Worm (Caenorhabditis elegans): ENCODE measurements around the gene ndab-2.

The ndab-2 gene

DNA sequence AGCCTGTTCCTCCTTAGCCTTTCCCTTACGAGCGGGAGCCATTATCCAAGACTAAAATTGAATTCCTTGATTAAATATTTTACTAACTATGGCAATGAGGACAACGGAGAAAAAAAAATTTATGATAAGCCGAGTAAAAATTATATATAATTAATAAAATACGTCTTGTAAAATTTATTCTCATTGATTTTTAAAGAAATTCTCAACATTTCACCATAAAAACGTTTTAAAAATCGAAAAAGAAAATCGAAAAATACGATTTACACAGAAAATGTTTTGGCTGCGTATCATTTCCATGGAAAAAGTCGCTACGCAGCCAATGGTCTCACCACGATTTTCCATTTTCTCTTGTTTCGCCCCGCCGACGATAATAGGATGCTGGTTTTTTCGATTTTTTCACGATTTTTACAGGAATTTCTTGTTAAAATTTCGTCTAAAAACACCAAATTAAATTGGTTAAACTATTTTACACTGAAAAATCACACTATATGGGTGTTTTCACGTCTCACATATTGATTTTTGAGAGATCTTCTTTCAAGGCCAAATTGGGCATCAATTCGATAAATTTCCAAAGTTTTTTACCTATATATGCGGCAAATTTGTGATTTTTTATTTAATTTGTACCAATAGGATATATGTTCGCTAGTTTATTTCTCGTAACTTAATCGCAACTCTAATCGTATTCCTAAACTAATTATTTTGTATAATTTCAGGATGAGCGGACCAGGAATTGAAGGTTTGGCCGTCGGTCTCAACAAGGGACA lies 832 bp upstream of the ndab-2 start, which contains the start of the genes rps-14 and rpl-36 (continued):
- TF ChIP-seq hmg-1.1 (GFP tag; IDR thresholded peaks at IDR 0.05) = peak; percentile 62; the same call in 1 of the 2 replicates
- no peak for TF ChIP-seq zip-11 (GFP tag; IDR thresholded peaks at IDR 0.05)
- TF ChIP-seq zfp-2 (tag; optimal IDR thresholded peaks at IDR 0.05) = peak; percentile 95
- peak; percentile 86 for TF ChIP-seq nhr-6 (tag; optimal IDR thresholded peaks at IDR 0.05)
- no peak for TF ChIP-seq Y5F2A.4 (GFP tag; optimal IDR thresholded peaks at IDR 0.05)
- no peak for TF ChIP-seq ceh-44 (GFP tag; IDR thresholded peaks at IDR 0.05)

ce11 chrIII:7181822-7182221 lies 1.3 kb downstream of the ndab-2 start, which contains the start of gene epg-4:
TSS of gene epg-4 (plus strand) at chrIII:7182167.
- TF ChIP-seq nhr-28 (tag; optimal IDR thresholded peaks at IDR 0.05) (peak; percentile 52), lin-15B (tag; optimal IDR thresholded peaks at IDR 0.05) (no peak), lir-3 (tag; optimal IDR thresholded peaks at IDR 0.05) (no peak), lin-39 (tag; optimal IDR thresholded peaks at IDR 0.05) (no peak), D1046.2 (GFP tag; IDR thresholded peaks at IDR 0.05) (no peak), lin-38 (GFP tag; IDR thresholded peaks at IDR 0.05) (peak; percentile 75), hlh-30 (tag; optimal IDR thresholded peaks at IDR 0.05; ENCODE audit: insufficient read depth) (peak; percentile 96), sdz-12 (GFP tag; optimal IDR thresholded peaks at IDR 0.05) (no peak), gei-8 (GFP tag; optimal IDR thresholded peaks at IDR 0.05) (no peak), vab-7 (GFP tag; IDR thresholded peaks at IDR 0.05) (no peak), attf-4 (tag; optimal IDR thresholded peaks at IDR 0.05) (no peak), lim-7 (GFP tag; IDR thresholded peaks at IDR 0.05) (0 out of 2 replicates have a peak, but pooled peaks have one; percentile 3), fos-1 (tag; optimal IDR thresholded peaks at IDR 0.05) (no peak), madf-5 (GFP tag; IDR thresholded peaks at IDR 0.05) (no peak), mep-1 (tag; optimal IDR thresholded peaks at IDR 0.05) (peak; percentile 63), dpl-1 (GFP tag; optimal IDR thresholded peaks at IDR 0.05) (peak; percentile 41), dmd-9 (GFP tag; IDR thresholded peaks at IDR 0.05) (no peak), spr-1 (tag; optimal IDR thresholded peaks at IDR 0.05) (no peak), nhr-111 (GFP tag; optimal IDR thresholded peaks at IDR 0.05) (peak; percentile 14), lsy-2 (tag; optimal IDR thresholded peaks at IDR 0.05) (peak; percentile 29 to 65), aly-2 (tag; optimal IDR thresholded peaks at IDR 0.05) (no peak), skn-1 (tag; optimal IDR thresholded peaks at IDR 0.05) (no peak), Y48G9A.11 (GFP tag; IDR thresholded peaks at IDR 0.05) (no peak), cey-2 (tag; optimal IDR thresholded peaks at IDR 0.05; ENCODE audit: borderline replicate concordance, insufficient read depth) (no peak), dmd-6 (GFP tag; IDR thresholded peaks at IDR 0.05) (no peak), daf-8 (GFP tag; IDR thresholded peaks at IDR 0.05) (no peak), lin-1 (GFP tag; IDR thresholded peaks at IDR 0.05) (no peak), nhr-237 (tag; optimal IDR thresholded peaks at IDR 0.05) (no peak), hmg-1.1 (GFP tag; IDR thresholded peaks at IDR 0.05) (peak; percentile 65; the same call in 1 of the 2 replicates), fkh-10 (GFP tag; optimal IDR thresholded peaks at IDR 0.05) (no peak), zip-11 (GFP tag; IDR thresholded peaks at IDR 0.05) (no peak), zag-1 (tag; optimal IDR thresholded peaks at IDR 0.05) (no peak), pqm-1 (tag; optimal IDR thresholded peaks at IDR 0.05) (peak; percentile 4), ZK546.5 (tag; optimal IDR thresholded peaks at IDR 0.05) (no peak), F44E2.7 (GFP tag; IDR thresholded peaks at IDR 0.05) (no peak), madf-9 (GFP tag; conservative IDR thresholded peaks at IDR 0.05) (no peak), hif-1 (tag; optimal IDR thresholded peaks at IDR 0.05) (peak in 1 of 2 experiments; percentile 52), ama-1 (optimal IDR thresholded peaks at IDR 0.05) (peak; percentile 76), aha-1 (tag) (no peak), nhr-42 (GFP tag; IDR thresholded peaks at IDR 0.05) (no peak), daf-12 (tag; optimal IDR thresholded peaks at IDR 0.05) (no peak), T20F7.1 (GFP tag; optimal IDR thresholded peaks at IDR 0.05) (peak; percentile 61), ztf-11 (tag; optimal IDR thresholded peaks at IDR 0.05) (no peak), zip-2 (tag; optimal IDR thresholded peaks at IDR 0.05) (no peak), ctbp-1 (GFP tag; IDR thresholded peaks at IDR 0.05) (peak; percentile 37; the same call in 1 of the 2 replicates), T26A8.4 (GFP tag; IDR thresholded peaks at IDR 0.05) (no peak)

Measured in whole organism, L4 larva.